Fruit fly (Drosophila melanogaster): ENCODE results near the gene CG7872.

Gene CG7872

DNA sequence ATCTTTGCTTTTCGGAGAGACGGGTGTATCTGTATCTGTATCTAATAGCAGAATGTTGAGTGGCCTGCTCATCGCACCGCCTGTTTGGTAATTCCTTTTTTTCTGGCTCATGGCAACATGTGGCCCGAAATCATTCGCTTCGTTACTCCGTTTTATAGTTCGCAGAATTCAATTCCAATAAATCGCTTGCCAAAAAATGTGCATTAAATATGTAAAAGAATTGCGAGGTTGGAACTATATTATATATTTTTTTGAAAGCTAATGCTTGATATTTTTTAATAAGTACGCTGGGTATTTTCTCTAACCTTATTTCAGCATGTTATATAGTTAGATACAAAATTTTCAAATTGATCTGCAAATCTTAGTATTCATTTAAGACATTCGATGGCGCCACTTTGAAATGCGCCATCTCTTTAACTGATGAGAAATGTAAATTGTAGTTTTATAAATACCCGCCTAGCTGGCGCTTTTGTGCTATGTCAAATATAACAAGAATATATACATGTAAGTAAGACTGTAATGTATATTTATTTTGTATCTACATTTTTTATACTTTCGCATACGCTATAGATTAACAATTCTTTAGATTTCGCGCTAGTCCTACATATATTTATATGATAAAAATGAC is 16.3 kb downstream of the CG7872 start (continued):
- TF ChIP-seq CG9727 (GFP tag; optimal IDR thresholded peaks at IDR 0.05): no peak

DNA sequence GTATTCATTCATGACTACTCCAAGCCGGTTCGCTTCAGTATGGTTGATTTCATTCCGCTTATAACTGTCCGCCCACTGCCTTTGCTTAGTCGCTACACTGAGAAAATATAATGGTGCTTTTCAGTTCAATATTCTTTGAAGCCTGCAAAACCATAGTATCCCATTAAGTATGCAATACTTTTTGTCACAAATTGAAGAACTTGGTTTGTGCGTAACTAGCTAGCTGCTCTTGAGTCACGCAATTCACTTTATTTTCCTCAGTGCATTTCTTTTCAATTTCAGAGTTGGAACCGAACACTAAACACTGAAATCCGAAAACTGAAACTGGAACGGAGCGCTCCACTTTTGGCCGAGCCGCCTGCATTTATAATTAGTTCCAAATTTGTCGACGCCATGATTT is 21.7 kb downstream of the CG7872 start:
- TF ChIP-seq CG32772 (GFP tag; IDR thresholded peaks at IDR 0.05) (peak; percentile 36; the same call in 1 of the 2 replicates), dan (GFP tag; IDR thresholded peaks at IDR 0.05) (no peak), tin (GFP tag; optimal IDR thresholded peaks at IDR 0.05) (peak; percentile 55), bsh (GFP tag; optimal IDR thresholded peaks at IDR 0.05) (peak in 1 of 2 experiments; percentile 57), CG16863 (GFP tag; optimal IDR thresholded peaks at IDR 0.05) (peak; percentile 20), CG8924 (tag; optimal IDR thresholded peaks at IDR 0.05) (peak; percentile 49), CG10979 (tag; optimal IDR thresholded peaks at IDR 0.05) (peak; percentile 38), CG11398 (GFP tag; optimal IDR thresholded peaks at IDR 0.05) (no peak), bigmax (GFP tag; optimal IDR thresholded peaks at IDR 0.05) (no peak), CG12071 (GFP tag; optimal IDR thresholded peaks at IDR 0.05) (peak; percentile 55), CG8089 (GFP tag; optimal IDR thresholded peaks at IDR 0.05) (peak; percentile 39), ttk (GFP tag; IDR thresholded peaks at IDR 0.05) (peak; percentile 45; the same call in 1 of the 2 replicates), esg (GFP tag; conservative IDR thresholded peaks at IDR 0.05) (peak; percentile 53), CG7372 (GFP tag; IDR thresholded peaks at IDR 0.05) (peak; percentile 67; the same call in 1 of the 2 replicates), Optix (GFP tag; IDR thresholded peaks at IDR 0.05) (peak; percentile 24; the same call in 1 of the 3 replicates), CG11456 (GFP tag; IDR thresholded peaks at IDR 0.05) (peak; percentile 77; the same call in 2 of the 3 replicates), CG13296 (GFP tag; optimal IDR thresholded peaks at IDR 0.05) (peak; percentile 39), odd (GFP tag; optimal IDR thresholded peaks at IDR 0.05) (peak; percentile 26), CG14667 (GFP tag; IDR thresholded peaks at IDR 0.05) (peak; percentile 51), zen (tag; optimal IDR thresholded peaks at IDR 0.05) (peak; percentile 31), Blimp-1 (GFP tag; optimal IDR thresholded peaks at IDR 0.05) (peak; percentile 50), Spps (tag; optimal IDR thresholded peaks at IDR 0.05) (no peak), Gsc (GFP tag; IDR thresholded peaks at IDR 0.05) (no peak), Rx (GFP tag; IDR thresholded peaks at IDR 0.05) (peak; percentile 52; the same call in 1 of the 2 replicates), CG6683 (GFP tag; optimal IDR thresholded peaks at IDR 0.05) (no peak), CG11695 (GFP tag; IDR thresholded peaks at IDR 0.05) (peak; percentile 52; the same call in 1 of the 3 replicates), scrt (GFP tag; optimal IDR thresholded peaks at IDR 0.05) (peak; percentile 37), CG14860 (GFP tag; IDR thresholded peaks at IDR 0.05; ENCODE audit: partially characterized antibody) (no peak), CG31365 (tag; optimal IDR thresholded peaks at IDR 0.05) (peak; percentile 31), CkIIα-i1 (GFP tag; IDR thresholded peaks at IDR 0.05) (no peak), slou (GFP tag; optimal IDR thresholded peaks at IDR 0.05) (no peak), CG2875 (GFP tag; optimal IDR thresholded peaks at IDR 0.05) (peak; percentile 2), CG15696 (tag; optimal IDR thresholded peaks at IDR 0.05) (no peak), vfl (GFP tag; optimal IDR thresholded peaks at IDR 0.05) (peak; percentile 13), slp2 (GFP tag; optimal IDR thresholded peaks at IDR 0.05) (peak; percentile 49), CG42726 (GFP tag; IDR thresholded peaks at IDR 0.05; ENCODE audit: partially characterized antibody) (no peak), Fer3 (tag; optimal IDR thresholded peaks at IDR 0.05) (peak; percentile 45), sens-2 (GFP tag; IDR thresholded peaks at IDR 0.05) (0 out of 2 replicates have a peak, but pooled peaks have one; percentile 26), CG11560 (tag; IDR thresholded peaks at IDR 0.05) (peak; percentile 47; the same call in 1 of the 3 replicates), CHES-1-like (GFP tag; optimal IDR thresholded peaks at IDR 0.05) (peak; percentile 12), CG9932 (GFP tag; IDR thresholded peaks at IDR 0.05) (peak; percentile 59), MTF-1 (GFP tag; optimal IDR thresholded peaks at IDR 0.05; ENCODE audit: borderline replicate concordance) (peak; percentile 36), CG18262 (tag; optimal IDR thresholded peaks at IDR 0.05) (peak; percentile 38), Dad (GFP tag; optimal IDR thresholded peaks at IDR 0.05) (peak; percentile 23), Chrac-16 (GFP tag; optimal IDR thresholded peaks at IDR 0.05) (peak; percentile 21), chm (GFP tag; IDR thresholded peaks at IDR 0.05) (no peak), CG17328 (GFP tag; IDR thresholded peaks at IDR 0.05) (peak; percentile 74)

All from whole organism, embryonic.